Fruit fly (Drosophila melanogaster) whole organism, embryonic: Measurements from ENCODE around the gene Trs23.
A peak's percentile ranks its signal among the peaks of the same experiment; 100 is the strongest.

Source experiments
- CG10267 ChIP-seq: fragments of 200-800 bp; sonication (Bioruptor generic); optimal IDR thresholded peaks from 2 replicates; lab custom pipeline; 2018; ENCODE audit warnings: missing biosample characterization, mild to moderate bottlenecking, missing genetic modification characterization, moderate library complexity
- CG10431 ChIP-seq: fragments of 200-800 bp; sonication (Bioruptor generic); optimal IDR thresholded peaks from 3 replicates; lab custom pipeline; 2018; ENCODE audit warnings: missing biosample characterization, mild to moderate bottlenecking, missing genetic modification characterization
- CG10959 ChIP-seq: fragments of 200-800 bp; sonication (Bioruptor generic); IDR thresholded peaks from 2 replicates; pipeline ENCODE4 v1.3.6; 2022; ENCODE audit warnings: missing biosample characterization, missing genetic modification characterization
- CG12219 ChIP-seq: fragments of 200-800 bp; sonication (Bioruptor generic); optimal IDR thresholded peaks from 3 replicates; lab custom pipeline; 2018; ENCODE audit warnings: missing biosample characterization, mild to moderate bottlenecking, missing genetic modification characterization
- CG13775 ChIP-seq: fragments of 200-800 bp; sonication (Bioruptor generic); optimal IDR thresholded peaks from 3 replicates; lab custom pipeline; 2017; ENCODE audit warnings: missing biosample characterization, mild to moderate bottlenecking, missing genetic modification characterization
- CG14441 ChIP-seq: fragments of 200-800 bp; sonication (Bioruptor generic); IDR thresholded peaks from 2 replicates; pipeline ENCODE4 v1.3.6; 2022; ENCODE audit warnings: missing biosample characterization, missing genetic modification characterization
- CG15011 ChIP-seq: fragments of 200-800 bp; sonication (Bioruptor generic); optimal IDR thresholded peaks from 3 replicates; lab custom pipeline; 2018; ENCODE audit warnings: missing biosample characterization, mild to moderate bottlenecking, missing genetic modification characterization
- CG15479 ChIP-seq: fragments of 200-800 bp; sonication (Bioruptor generic); optimal IDR thresholded peaks from 3 replicates; lab custom pipeline; 2019; ENCODE audit warnings: missing biosample characterization, mild to moderate bottlenecking, missing genetic modification characterization, moderate library complexity
- CG1603 ChIP-seq: fragments of 200-800 bp; sonication (Bioruptor generic); optimal IDR thresholded peaks from 2 replicates; lab custom pipeline; 2019; ENCODE audit warnings: missing biosample characterization, mild to moderate bottlenecking, missing genetic modification characterization, moderate library complexity
- CG3726 ChIP-seq: fragments of 200-800 bp; sonication (Bioruptor generic); IDR thresholded peaks from 3 replicates; pipeline ENCODE4, ENCODE4 v1.3.6; 2022; ENCODE audit warnings: missing biosample characterization, missing genetic modification characterization
- CG4820 ChIP-seq: fragments of 200-800 bp; sonication (Bioruptor generic); optimal IDR thresholded peaks from 3 replicates; lab custom pipeline; 2016; ENCODE audit warnings: missing biosample characterization, missing genetic modification characterization
- CG5953 ChIP-seq: fragments of 200-800 bp; sonication (Bioruptor generic); IDR thresholded peaks from 2 replicates; pipeline ENCODE4 v1.3.6; 2022; ENCODE audit warnings: missing biosample characterization, missing genetic modification characterization
- CG6254 ChIP-seq: fragments of 200-800 bp; sonication (Bioruptor generic); optimal IDR thresholded peaks from 3 replicates; lab custom pipeline; 2017; ENCODE audit warnings: mild to moderate bottlenecking, missing biosample characterization, missing genetic modification reagents, missing genetic modification characterization
- CG7357 ChIP-seq: fragments of 200-800 bp; sonication (Bioruptor generic); IDR thresholded peaks from 3 replicates; pipeline ENCODE4 v1.3.6; 2022; ENCODE audit warnings: missing biosample characterization, missing genetic modification characterization
- CG7839 ChIP-seq: fragments of 200-800 bp; sonication (Bioruptor generic); optimal IDR thresholded peaks from 3 replicates; lab custom pipeline; 2018; ENCODE audit warnings: missing biosample characterization, mild to moderate bottlenecking, missing genetic modification characterization, moderate library complexity
- CG8089 ChIP-seq: fragments of 200-800 bp; sonication (Bioruptor generic); optimal IDR thresholded peaks from 3 replicates; lab custom pipeline; 2016; ENCODE audit warnings: missing biosample characterization, missing genetic modification characterization
- CG8388 ChIP-seq: fragments of 200-800 bp; sonication (Bioruptor generic); optimal IDR thresholded peaks from 2 replicates; lab custom pipeline; 2019; ENCODE audit warnings: missing biosample characterization, mild to moderate bottlenecking, missing genetic modification characterization, moderate library complexity
- CG8944 ChIP-seq: fragments of 200-800 bp; sonication (Bioruptor generic); optimal IDR thresholded peaks from 3 replicates; lab custom pipeline; 2016; ENCODE audit warnings: missing biosample characterization, missing genetic modification characterization
- CG9609 ChIP-seq: fragments of 200-800 bp; sonication (Bioruptor generic); optimal IDR thresholded peaks from 3 replicates; lab custom pipeline; 2016; ENCODE audit warnings: missing biosample characterization, missing genetic modification characterization
- CG9876 ChIP-seq: fragments of 200-800 bp; sonication (Bioruptor generic); optimal IDR thresholded peaks from 2 replicates; lab custom pipeline; 2016; ENCODE audit warnings: missing biosample characterization, missing genetic modification characterization
- CG9932 ChIP-seq: fragments of 200-800 bp; sonication (Bioruptor generic); IDR thresholded peaks from 2 replicates; pipeline ENCODE4 v1.3.6; 2022; ENCODE audit warnings: missing biosample characterization, missing genetic modification characterization
- Dll ChIP-seq: fragments of 200-800 bp; sonication (Bioruptor generic); IDR thresholded peaks from 4 replicates; pipeline ENCODE4 v1.3.6; 2022; ENCODE audit warnings: missing biosample characterization, missing genetic modification characterization; ENCODE audit not compliant: partially characterized antibody
- Elba2 ChIP-seq: fragments of 200-800 bp; sonication (Bioruptor generic); optimal IDR thresholded peaks from 3 replicates; lab custom pipeline; 2016; ENCODE audit warnings: missing biosample characterization, missing genetic modification characterization
- Lpt ChIP-seq: fragments of >200 bp; optimal IDR thresholded peaks from 2 replicates; lab custom pipeline; 2018; ENCODE audit warnings: missing biosample characterization, missing genetic modification characterization
- Nf-YC ChIP-seq: fragments of 200-800 bp; optimal IDR thresholded peaks from 3 replicates; lab custom pipeline; 2019; ENCODE audit warnings: missing biosample characterization, mild to moderate bottlenecking, missing genetic modification characterization, moderate library complexity
- Optix ChIP-seq: fragments of 200-800 bp; sonication (Bioruptor generic); IDR thresholded peaks from 3 replicates; pipeline ENCODE4 v1.3.6; 2022; ENCODE audit warnings: missing biosample characterization, missing genetic modification characterization
- PHDP ChIP-seq: fragments of 200-800 bp; sonication (Bioruptor generic); optimal IDR thresholded peaks from 3 replicates; lab custom pipeline; 2018; ENCODE audit warnings: missing biosample characterization, mild to moderate bottlenecking, missing genetic modification characterization, moderate library complexity
- Pdp1 ChIP-seq, 2 experiments: fragments of 200-800 bp; sonication (Bioruptor generic); optimal IDR thresholded peaks; 3 replicates each; lab custom pipeline; 2016; ENCODE audit warnings: missing biosample characterization in 2 of 2, missing genetic modification characterization in 2 of 2, mild to moderate bottlenecking in 1 of 2, moderate library complexity in 1 of 2
- Scr ChIP-seq: fragments of 200-800 bp; sonication (Bioruptor generic); IDR thresholded peaks from 2 replicates; pipeline ENCODE4 v1.3.6; 2022; ENCODE audit warnings: missing biosample characterization, missing genetic modification characterization; ENCODE audit not compliant: partially characterized antibody
- Six4 ChIP-seq: fragments of 200-800 bp; sonication (Bioruptor generic); optimal IDR thresholded peaks from 2 replicates; lab custom pipeline; 2016; ENCODE audit warnings: missing biosample characterization, missing genetic modification characterization
- Trl ChIP-seq, 3 experiments: fragments of >200 bp in 2 of 3; fragments of 200-800 bp in 1 of 3; sonication (Bioruptor generic) in 1 of 3; optimal IDR thresholded peaks; 2 replicates in 1 of 3; 3 replicates in 2 of 3; lab custom pipeline; 2016 to 2017; ENCODE audit warnings: missing biosample characterization in 1 of 3, missing genetic modification characterization in 1 of 3
- Xrp1 ChIP-seq: fragments of 200-800 bp; sonication (Bioruptor generic); IDR thresholded peaks from 2 replicates; pipeline ENCODE4 v1.3.6; 2022; ENCODE audit warnings: missing biosample characterization, missing genetic modification characterization
- bcd ChIP-seq: fragments of 200-800 bp; sonication (Bioruptor generic); optimal IDR thresholded peaks from 2 replicates; lab custom pipeline; 2017; ENCODE audit warnings: missing biosample characterization, mild to moderate bottlenecking, missing genetic modification characterization
- chinmo ChIP-seq: fragments of 200-800 bp; sonication (Bioruptor generic); IDR thresholded peaks from 4 replicates; pipeline ENCODE4 v1.3.6; 2022; ENCODE audit warnings: missing biosample characterization, missing genetic modification characterization; ENCODE audit not compliant: partially characterized antibody
- ci ChIP-seq: fragments of 200-800 bp; sonication (Bioruptor generic); IDR thresholded peaks from 3 replicates; pipeline ENCODE4 v1.3.6; 2022; ENCODE audit warnings: missing biosample characterization, missing genetic modification characterization
- fd3F ChIP-seq: fragments of 200-800 bp; sonication (Bioruptor generic); optimal IDR thresholded peaks from 2 replicates; lab custom pipeline; 2018; ENCODE audit warnings: missing biosample characterization, mild to moderate bottlenecking, missing genetic modification characterization, moderate library complexity
- fd96Cb ChIP-seq: fragments of 200-800 bp; sonication (Bioruptor generic); optimal IDR thresholded peaks from 2 replicates; lab custom pipeline; 2018; ENCODE audit warnings: missing biosample characterization, mild to moderate bottlenecking, missing genetic modification characterization, moderate library complexity
- ftz-f1 ChIP-seq: fragments of 200-800 bp; sonication (Bioruptor generic); optimal IDR thresholded peaks from 2 replicates; lab custom pipeline; 2016; ENCODE audit warnings: missing biosample characterization, missing genetic modification characterization
- gcm2 ChIP-seq: fragments of 200-800 bp; sonication (Bioruptor generic); optimal IDR thresholded peaks from 2 replicates; lab custom pipeline; 2016; ENCODE audit warnings: missing biosample characterization, missing genetic modification characterization
- gsb ChIP-seq: fragments of 200-800 bp; sonication (Bioruptor generic); IDR thresholded peaks from 2 replicates; pipeline ENCODE4 v1.3.6; 2022; ENCODE audit warnings: missing biosample characterization, missing genetic modification characterization
- klu ChIP-seq: fragments of 200-800 bp; sonication (Bioruptor generic); IDR thresholded peaks from 2 replicates; pipeline ENCODE4 v1.3.6; 2022; ENCODE audit warnings: missing biosample characterization, missing genetic modification characterization
- mirr ChIP-seq: fragments of 200-800 bp; sonication (Bioruptor generic); optimal IDR thresholded peaks from 3 replicates; lab custom pipeline; 2018; ENCODE audit warnings: missing biosample characterization, mild to moderate bottlenecking, missing genetic modification characterization
- oc ChIP-seq: fragments of 200-800 bp; sonication (Bioruptor generic); optimal IDR thresholded peaks from 2 replicates; lab custom pipeline; 2018; ENCODE audit warnings: missing biosample characterization, mild to moderate bottlenecking, missing genetic modification characterization, moderate library complexity
- sisA ChIP-seq: fragments of 200-800 bp; sonication (Bioruptor generic); IDR thresholded peaks from 2 replicates; pipeline ENCODE4 v1.3.6; 2022; ENCODE audit warnings: missing biosample characterization, missing genetic modification characterization
- stc ChIP-seq: fragments of 200-800 bp; sonication (Bioruptor generic); IDR thresholded peaks from 2 replicates; pipeline ENCODE4 v1.3.6; 2022; ENCODE audit warnings: missing biosample characterization, missing genetic modification characterization
- ttk ChIP-seq: fragments of 200-800 bp; sonication (Bioruptor generic); IDR thresholded peaks from 2 replicates; pipeline ENCODE4 v2.1.2; 2022; ENCODE audit warnings: missing biosample characterization, missing genetic modification characterization
- vvl ChIP-seq: fragments of 200-800 bp; sonication (Bioruptor generic); IDR thresholded peaks from 2 replicates; pipeline ENCODE4 v1.3.6; 2022; ENCODE audit warnings: missing biosample characterization, missing genetic modification characterization
- wor ChIP-seq: fragments of 200-800 bp; sonication (Bioruptor generic); IDR thresholded peaks from 2 replicates; pipeline ENCODE4 v1.3.6; 2022; ENCODE audit warnings: missing biosample characterization, missing genetic modification characterization
- yki ChIP-seq: fragments of >200 bp; optimal IDR thresholded peaks from 3 replicates; lab custom pipeline; 2018

The Trs23 gene

DNA sequence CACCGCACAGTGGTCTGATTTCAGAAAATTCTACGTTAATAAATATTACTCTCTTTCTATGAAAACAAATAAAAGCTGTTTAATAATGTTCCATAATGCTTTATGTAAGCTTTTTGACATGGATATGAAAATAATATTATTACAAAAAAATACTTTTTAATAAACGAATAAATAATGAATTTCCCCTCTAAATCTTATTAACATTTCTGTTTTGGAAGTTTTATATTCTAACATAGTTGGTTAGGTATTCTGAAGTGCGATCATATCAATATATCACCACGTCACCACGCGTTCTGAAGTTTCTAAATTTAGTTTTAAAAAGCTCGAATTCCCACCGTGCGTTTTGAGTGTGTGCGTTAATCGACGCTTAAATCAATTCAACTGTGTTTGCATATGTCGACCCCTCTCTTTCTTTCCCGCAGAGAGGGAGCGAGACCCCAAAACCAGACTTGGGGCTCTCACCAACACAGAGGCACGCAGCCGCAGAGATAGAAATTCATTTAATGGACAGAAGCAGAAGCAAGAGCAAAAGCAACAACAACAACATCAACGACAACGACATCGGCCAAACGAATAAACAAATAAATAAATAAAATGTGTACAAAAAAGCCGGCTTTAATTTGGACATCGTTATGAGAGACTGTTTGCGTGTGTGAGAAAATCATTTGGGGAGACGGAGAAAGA is 5.4 kb downstream of the Trs23 start (continued):
- TF ChIP-seq CG9932 (GFP tag; lab: Robert Waterston, UW) (peak; percentile 75), oc (tag; lab: Kevin White, UChicago) (peak; percentile 65), Nf-YC (tag; lab: Kevin White, UChicago) (peak; percentile 85), CG5953 (GFP tag; lab: Robert Waterston, UW) (peak; percentile 16; the same call in 1 of the 2 replicates), CG13775 (GFP tag; lab: Kevin White, UChicago) (peak; percentile 89), stc (GFP tag; lab: Robert Waterston, UW) (peak; percentile 81), CG8388 (peak; percentile 89), CG10267 (tag; lab: Kevin White, UChicago) (peak; percentile 87), ttk (GFP tag; lab: Robert Waterston, UW) (peak; percentile 63), CG9609 (GFP tag; lab: Kevin White, UChicago) (peak; percentile 33), CG12219 (GFP tag; lab: Kevin White, UChicago) (peak; percentile 44), Lpt (GFP tag; lab: Kevin White, UChicago) (no peak), ftz-f1 (GFP tag; lab: Kevin White, UChicago) (no peak), Dll (GFP tag; lab: Robert Waterston, UW) (0 out of 4 replicates have a peak, but pooled peaks have one; percentile 29), Elba2 (GFP tag; lab: Kevin White, UChicago) (no peak), Scr (GFP tag; lab: Robert Waterston, UW) (no peak), vvl (GFP tag; lab: Robert Waterston, UW) (peak; percentile 85), CG7839 (tag; lab: Kevin White, UChicago) (peak; percentile 90), CG15479 (GFP tag; lab: Kevin White, UChicago) (no peak), ci (GFP tag; lab: Robert Waterston, UW) (peak; percentile 70; the same call in 2 of the 3 replicates), CG3726 (GFP tag; lab: Robert Waterston, UW) (0 out of 3 replicates have a peak, but pooled peaks have one; percentile 43), gsb (GFP tag; lab: Robert Waterston, UW) (peak; percentile 72), CG8944 (peak; percentile 42), CG7357 (GFP tag; lab: Robert Waterston, UW) (peak; percentile 72; the same call in 2 of the 3 replicates), fd96Cb (tag; lab: Kevin White, UChicago) (peak; percentile 89), Xrp1 (peak; percentile 84), CG15011 (peak; percentile 74), sisA (peak; percentile 67; the same call in 1 of the 2 replicates), Trl (optimal IDR thresholded peaks at IDR 0.05; lab: Kevin White, UChicago) (peak; percentile 54 to 75), Trl (GFP tag; optimal IDR thresholded peaks at IDR 0.05; lab: Kevin White, UChicago) (peak; percentile 31), wor (peak; percentile 47), bcd (peak; percentile 88), Pdp1 (GFP tag; optimal IDR thresholded peaks at IDR 0.05; lab: Kevin White, UChicago) (peak; percentile 58 to 64), CG6254 (GFP tag; lab: Kevin White, UChicago) (peak; percentile 79), fd3F (GFP tag; lab: Kevin White, UChicago) (peak; percentile 74), PHDP (tag; lab: Kevin White, UChicago) (peak; percentile 89), chinmo (GFP tag; lab: Robert Waterston, UW) (peak; percentile 85), gcm2 (GFP tag; lab: Kevin White, UChicago) (peak; percentile 2), CG8089 (GFP tag; lab: Kevin White, UChicago) (peak; percentile 1), CG1603 (peak; percentile 39), CG4820 (peak; percentile 78), CG14441 (0 out of 2 replicates have a peak, but pooled peaks have one; percentile 63), mirr (GFP tag; lab: Kevin White, UChicago) (peak; percentile 55), CG10431 (GFP tag; lab: Kevin White, UChicago) (peak; percentile 60), klu (peak; percentile 58; the same call in 1 of the 2 replicates), CG9876 (GFP tag; lab: Kevin White, UChicago) (peak; percentile 23), Six4 (GFP tag; lab: Kevin White, UChicago) (peak; percentile 83), yki (no peak), Optix (GFP tag; lab: Robert Waterston, UW) (0 out of 3 replicates have a peak, but pooled peaks have one; percentile 6), CG10959 (0 out of 2 replicates have a peak, but pooled peaks have one; percentile 11)
